Fruit fly (Drosophila melanogaster): ENCODE measurements around the gene CG16812.

DNA sequence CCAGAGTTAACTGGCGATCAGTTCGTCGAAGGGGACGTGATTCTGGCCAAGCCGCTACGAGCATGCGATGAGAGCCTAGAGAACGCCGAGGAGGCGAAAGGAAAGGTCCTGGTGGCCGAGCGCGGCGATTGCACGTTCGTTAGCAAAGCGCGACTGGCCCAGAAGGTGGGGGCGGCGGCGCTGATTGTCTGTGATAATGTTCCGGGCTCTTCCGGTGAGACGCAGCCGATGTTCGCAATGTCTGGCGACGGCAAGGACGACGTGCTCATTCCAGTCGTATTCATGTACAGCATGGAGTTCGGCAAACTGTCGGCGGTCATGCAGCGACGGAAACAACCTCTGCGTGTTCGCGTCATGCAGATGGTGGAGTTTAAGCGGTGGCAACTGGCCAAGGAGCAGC, 26.6 kb upstream of the CG16812 start:
- TF ChIP-seq CG8478 (optimal IDR thresholded peaks at IDR 0.05) (no peak), CTCF (optimal IDR thresholded peaks at IDR 0.05) (no peak)
